Fruit fly (Drosophila melanogaster) whole organism, pupa: Measurements from ENCODE around the gene CG7579.

Experiments used
- CG10348 ChIP-seq: fragments of 200-800 bp; sonication (Bioruptor generic); IDR thresholded peaks from 2 replicates; pipeline ENCODE4 v1.3.6; 2022; ENCODE audit warnings: missing biosample characterization, missing genetic modification characterization
- CG12605 ChIP-seq: fragments of 200-800 bp; sonication (Bioruptor generic); IDR thresholded peaks from 2 replicates; pipeline ENCODE4 v1.3.6; 2022; ENCODE audit warnings: missing biosample characterization, missing genetic modification characterization
- CG13204 ChIP-seq: fragments of 200-800 bp; sonication (Bioruptor generic); optimal IDR thresholded peaks from 2 replicates; lab custom pipeline; 2018; ENCODE audit warnings: missing biosample characterization, mild to moderate bottlenecking, missing genetic modification characterization, moderate library complexity
- CG14655 ChIP-seq: fragments of 200-800 bp; sonication (Bioruptor generic); optimal IDR thresholded peaks from 3 replicates; lab custom pipeline; 2017; ENCODE audit warnings: mild to moderate bottlenecking, missing biosample characterization, missing genetic modification reagents, missing genetic modification characterization
- CG15710 ChIP-seq: fragments of 200-800 bp; sonication (Bioruptor generic); optimal IDR thresholded peaks from 2 replicates; lab custom pipeline; 2018; ENCODE audit warnings: missing biosample characterization, mild to moderate bottlenecking, missing genetic modification characterization, moderate library complexity
- CG17806 ChIP-seq: fragments of 200-800 bp; sonication (Bioruptor generic); optimal IDR thresholded peaks from 2 replicates; lab custom pipeline; 2018; ENCODE audit warnings: missing biosample characterization, mild to moderate bottlenecking, missing genetic modification characterization, moderate library complexity
- CG32121 ChIP-seq: fragments of 200-800 bp; sonication (Bioruptor generic); IDR thresholded peaks from 2 replicates; pipeline ENCODE4 v1.3.6; 2022; ENCODE audit warnings: missing biosample characterization, missing genetic modification characterization
- CG34367 ChIP-seq: fragments of 200-800 bp; sonication (Bioruptor generic); optimal IDR thresholded peaks from 2 replicates; lab custom pipeline; 2018; ENCODE audit warnings: missing biosample characterization, mild to moderate bottlenecking, missing genetic modification characterization
- CG8159 ChIP-seq: fragments of 200-800 bp; sonication (Bioruptor generic); optimal IDR thresholded peaks from 3 replicates; lab custom pipeline; 2018; ENCODE audit warnings: missing biosample characterization, mild to moderate bottlenecking, missing genetic modification characterization, moderate library complexity
- CG8301 ChIP-seq: fragments of 200-800 bp; sonication (Bioruptor generic); optimal IDR thresholded peaks from 2 replicates; lab custom pipeline; 2018; ENCODE audit warnings: missing biosample characterization, mild to moderate bottlenecking, missing genetic modification characterization
- CG9948 ChIP-seq: fragments of 200-800 bp; sonication (Bioruptor generic); optimal IDR thresholded peaks from 2 replicates; lab custom pipeline; 2018; ENCODE audit warnings: missing biosample characterization, mild to moderate bottlenecking, missing genetic modification characterization, moderate library complexity
- Snoo ChIP-seq: fragments of 200-800 bp; sonication (Bioruptor generic); optimal IDR thresholded peaks from 3 replicates; lab custom pipeline; 2017; ENCODE audit warnings: missing biosample characterization, mild to moderate bottlenecking, missing genetic modification characterization, inconsistent platforms

- TF ChIP-seq CG12605 (GFP tag; lab: Robert Waterston, UW): no peak
- no peak for TF ChIP-seq CG14655 (GFP tag; lab: Kevin White, UChicago)
- TF ChIP-seq CG17806: no peak
- no peak for TF ChIP-seq CG15710 (tag; lab: Kevin White, UChicago)
- TF ChIP-seq CG8159 (tag; lab: Kevin White, UChicago): no peak
- no peak for TF ChIP-seq CG34367 (tag; lab: Kevin White, UChicago)
- TF ChIP-seq CG9948 (tag; lab: Kevin White, UChicago): no peak
- TF ChIP-seq Snoo (tag; lab: Kevin White, UChicago): no peak
- no peak for TF ChIP-seq CG32121
- no peak for TF ChIP-seq CG13204 (GFP tag; lab: Kevin White, UChicago)
- no peak for TF ChIP-seq CG10348 (GFP tag; lab: Robert Waterston, UW)
- TF ChIP-seq CG8301 (tag; lab: Kevin White, UChicago): no peak
Measured at dm6 chr3L:15695195-15695594, 11.9 kb upstream of the CG7579 start.
